Worm (Caenorhabditis elegans) whole organism, midembryonic: Measurements from ENCODE around the gene F38A5.8.

Experiments
- T22C8.4 ChIP-seq: fragments of 200-800 bp; sonication (Bioruptor generic); IDR thresholded peaks from 2 replicates; pipeline ENCODE4 v1.3.6; 2022; ENCODE audit warnings: missing genetic modification characterization, missing compliant biosample characterization
- flt-1 ChIP-seq: fragments of 200-800 bp; sonication (Bioruptor generic); IDR thresholded peaks from 2 replicates; pipeline ENCODE4 v1.3.6; 2022; ENCODE audit warnings: missing genetic modification characterization, missing compliant biosample characterization
- klf-2 ChIP-seq: fragments of 200-800 bp; sonication (Bioruptor generic); conservative IDR thresholded peaks from 2 replicates; pipeline ENCODE4 v1.3.6; 2022; ENCODE audit warnings: missing genetic modification reagents, missing genetic modification characterization, missing compliant biosample characterization
- tab-1 ChIP-seq: fragments of 200-800 bp; sonication (Bioruptor generic); IDR thresholded peaks from 2 replicates; pipeline ENCODE4 v1.3.6; 2022; ENCODE audit warnings: missing genetic modification characterization, missing compliant biosample characterization

DNA sequence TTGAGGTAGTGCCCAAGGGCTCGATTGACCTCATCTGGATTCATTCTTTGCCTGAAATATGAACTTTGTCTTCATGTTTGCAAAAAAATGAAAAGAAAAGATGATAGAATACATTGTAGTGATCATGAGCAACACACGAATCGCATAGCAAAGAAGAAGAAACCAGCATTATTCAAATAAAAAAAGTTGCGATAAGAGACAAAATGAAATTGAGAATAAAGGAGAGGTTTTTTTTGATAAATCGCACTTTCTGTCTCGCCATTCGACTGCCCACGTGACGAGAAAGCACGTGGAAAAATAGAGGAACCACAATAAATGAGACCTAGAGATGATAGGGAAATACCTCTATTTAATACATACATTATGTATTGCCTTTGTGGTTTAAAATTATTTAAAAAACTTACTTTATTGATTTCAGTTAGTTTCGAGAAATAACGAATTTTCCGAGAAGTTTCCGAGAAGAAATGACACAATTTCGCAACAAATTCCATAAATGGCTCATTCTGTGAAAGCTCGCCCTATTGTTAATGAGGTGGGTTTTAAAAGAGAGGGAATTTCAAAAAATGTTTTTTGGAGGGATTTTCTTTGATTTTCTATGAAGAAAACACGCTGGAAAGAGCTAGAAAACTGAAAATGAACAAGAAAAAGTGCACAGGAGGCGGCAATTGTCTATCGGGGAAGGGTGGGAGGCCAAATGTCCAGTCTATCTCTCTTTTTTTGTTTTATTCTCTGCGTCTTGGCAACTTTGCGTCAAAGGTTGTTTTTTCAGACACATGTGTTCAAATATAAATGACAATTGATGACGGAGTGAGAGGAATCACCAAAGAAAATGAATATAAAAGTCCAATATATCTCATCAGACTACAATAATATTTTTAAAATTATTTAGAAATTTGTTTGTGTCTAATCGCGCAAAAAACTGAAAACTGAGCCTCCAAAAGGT, 43.9 kb upstream of the F38A5.8 start, which contains the start of gene paqr-1:
- no peak for TF ChIP-seq T22C8.4 (GFP tag; lab: Robert Waterston, UW)
- TF ChIP-seq klf-2 (GFP tag; lab: Robert Waterston, UW) = no peak
- TF ChIP-seq tab-1 (GFP tag; lab: Robert Waterston, UW) = no peak
- no peak for TF ChIP-seq flt-1 (GFP tag; lab: Robert Waterston, UW)
